Worm (Caenorhabditis elegans): Measurements from ENCODE around the gene C44C10.15.

ce11 chrX:11696696-11697095 lies 3.5 kb downstream of the C44C10.15 start, which contains the start of gene C44C10.12:
- TF ChIP-seq hlh-13 (GFP tag; optimal IDR thresholded peaks at IDR 0.05) (no peak), madf-2 (tag; optimal IDR thresholded peaks at IDR 0.05) (no peak), nhr-11 (tag; optimal IDR thresholded peaks at IDR 0.05) (no peak), fkh-6 (tag; optimal IDR thresholded peaks at IDR 0.05) (no peak), ceh-6 (GFP tag; optimal IDR thresholded peaks at IDR 0.05) (no peak), ets-4 (tag; optimal IDR thresholded peaks at IDR 0.05) (no peak)

All from whole organism, late embryonic.